Fruit fly (Drosophila melanogaster): ENCODE results near the gene CG42780.

DNA sequence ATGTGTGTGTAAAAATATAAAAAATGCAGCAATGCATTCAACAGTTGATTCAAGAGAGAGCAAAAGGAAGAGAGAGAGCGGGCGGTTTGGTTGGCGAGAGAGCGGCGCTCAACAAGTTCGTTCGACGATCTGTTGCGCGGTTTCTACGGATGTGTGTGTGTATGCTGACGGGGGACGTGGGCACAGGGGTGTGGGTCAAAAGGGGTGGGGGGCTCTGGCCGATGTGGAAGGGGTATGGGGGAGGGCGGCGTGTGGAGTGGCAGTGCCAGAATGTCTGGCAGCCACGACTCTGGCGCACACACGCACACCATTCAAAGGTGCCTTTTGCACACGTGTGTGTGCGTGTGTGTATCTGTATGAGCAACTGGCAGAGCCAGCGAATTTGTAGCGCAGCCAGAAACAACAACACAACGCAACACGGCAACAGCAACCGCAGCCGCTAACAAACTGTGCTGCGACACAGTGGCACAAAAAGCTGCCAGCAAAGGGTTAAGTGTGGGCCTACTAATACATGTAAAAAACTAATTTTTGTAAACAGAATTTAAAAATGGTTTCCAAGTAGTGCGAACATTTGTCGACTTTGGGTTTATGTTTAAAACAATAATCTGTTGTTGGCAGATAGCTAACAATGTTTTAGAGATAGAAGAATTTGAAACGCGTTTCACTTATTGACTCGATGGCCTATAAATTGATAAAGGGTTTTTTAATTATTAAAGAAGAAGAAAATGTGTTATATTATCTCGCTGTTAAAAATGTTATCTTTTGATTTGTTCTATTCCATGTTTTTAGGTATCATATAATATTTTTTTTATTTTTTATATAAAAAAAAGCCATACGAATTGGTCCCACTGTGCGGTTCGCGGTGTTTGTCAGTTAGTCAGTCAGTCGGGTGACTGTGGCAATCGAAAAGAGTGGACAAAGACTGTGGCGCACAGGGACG lies 25.2 kb downstream of the CG42780 start:
- no peak for TF ChIP-seq eve (GFP tag; optimal IDR thresholded peaks at IDR 0.05)
- TF ChIP-seq Doc3 (GFP tag; IDR thresholded peaks at IDR 0.05; ENCODE audit: partially characterized antibody) = no peak
- peak; percentile 100 for TF ChIP-seq crol (GFP tag; IDR thresholded peaks at IDR 0.05)
- TF ChIP-seq Hr39 (optimal IDR thresholded peaks at IDR 0.05) = no peak
- peak; percentile 93 for TF ChIP-seq CG8388 (GFP tag; optimal IDR thresholded peaks at IDR 0.05)
- TF ChIP-seq B-H1 (GFP tag; IDR thresholded peaks at IDR 0.05) = peak; percentile 64
- no peak for TF ChIP-seq CG5953 (GFP tag; IDR thresholded peaks at IDR 0.05)
- peak; percentile 84 for TF ChIP-seq lab (GFP tag; optimal IDR thresholded peaks at IDR 0.05)
- TF ChIP-seq CG6854 (GFP tag; optimal IDR thresholded peaks at IDR 0.05) = peak; percentile 91
- no peak; the same call in 1 of the 2 replicates for TF ChIP-seq CG11085 (GFP tag; IDR thresholded peaks at IDR 0.05)
- peak; percentile 96 for TF ChIP-seq CG13424 (tag; optimal IDR thresholded peaks at IDR 0.05)
- TF ChIP-seq gcm2 (GFP tag; optimal IDR thresholded peaks at IDR 0.05) = peak; percentile 46
